Worm (Caenorhabditis elegans): ENCODE data around the gene aexr-1.

The aexr-1 gene

DNA sequence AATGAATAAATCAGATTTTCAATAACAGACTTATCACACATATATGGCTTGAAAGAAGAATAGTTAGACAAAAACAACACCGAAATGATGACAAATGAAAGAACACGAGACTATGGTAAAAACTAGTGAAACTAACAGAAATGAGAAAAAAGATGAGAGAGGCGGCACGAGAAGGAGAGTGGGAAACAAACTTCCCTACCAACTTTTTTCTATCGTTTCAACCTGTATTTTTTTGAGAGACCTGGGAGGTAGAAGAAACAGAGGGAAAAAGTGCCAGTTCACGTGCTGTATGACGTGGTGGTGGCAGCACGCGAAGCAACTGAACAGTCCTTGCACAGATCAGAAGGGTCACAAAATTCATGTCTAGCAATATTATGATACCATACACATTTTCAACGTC, 7.7 kb upstream of the aexr-1 start (continued):
- TF ChIP-seq nhr-71 (tag; optimal IDR thresholded peaks at IDR 0.05): peak; percentile 84
- no peak for TF ChIP-seq unc-86 (tag; optimal IDR thresholded peaks at IDR 0.05)
- TF ChIP-seq mef-2 (tag; optimal IDR thresholded peaks at IDR 0.05): no peak

- TF ChIP-seq ztf-4 (tag; optimal IDR thresholded peaks at IDR 0.05): no peak
- TF ChIP-seq hlh-17 (GFP tag; optimal IDR thresholded peaks at IDR 0.05; ENCODE audit: borderline replicate concordance): no peak
- no peak for TF ChIP-seq nhr-12 (tag; optimal IDR thresholded peaks at IDR 0.05)
- no peak for TF ChIP-seq elt-2 (tag; optimal IDR thresholded peaks at IDR 0.05)
- peak; percentile 25 for TF ChIP-seq snu-23 (GFP tag; optimal IDR thresholded peaks at IDR 0.05)
- no peak for TF ChIP-seq rnt-1 (tag; optimal IDR thresholded peaks at IDR 0.05)
- TF ChIP-seq nhr-85 (tag): peak; percentile 66
- no peak for TF ChIP-seq sup-37 (GFP tag; optimal IDR thresholded peaks at IDR 0.05)
- TF ChIP-seq lin-35 (GFP tag; optimal IDR thresholded peaks at IDR 0.05): no peak
- peak; percentile 66 for TF ChIP-seq lin-14 (GFP tag; optimal IDR thresholded peaks at IDR 0.05)
- no peak for TF ChIP-seq jun-1 (tag; optimal IDR thresholded peaks at IDR 0.05)
- no peak for TF ChIP-seq hpl-2 (GFP tag; optimal IDR thresholded peaks at IDR 0.05)
- TF ChIP-seq isw-1 (GFP tag; IDR thresholded peaks at IDR 0.05): no peak
- no peak for TF ChIP-seq hlh-4 (tag; optimal IDR thresholded peaks at IDR 0.05)
- TF ChIP-seq ceh-88 (GFP tag; IDR thresholded peaks at IDR 0.05): peak; percentile 17; the same call in 1 of the 2 replicates
- no peak for TF ChIP-seq nhr-11 (tag; optimal IDR thresholded peaks at IDR 0.05)
- no peak for TF ChIP-seq F16B12.6 (tag; optimal IDR thresholded peaks at IDR 0.05)
- peak; percentile 51 for TF ChIP-seq fkh-8 (tag; optimal IDR thresholded peaks at IDR 0.05)
- no peak for TF ChIP-seq aly-2 (tag; optimal IDR thresholded peaks at IDR 0.05)
- no peak for TF ChIP-seq unc-98 (GFP tag; IDR thresholded peaks at IDR 0.05)
- TF ChIP-seq nhr-47 (tag; optimal IDR thresholded peaks at IDR 0.05): peak; percentile 50
- no peak for TF ChIP-seq sox-4 (tag; optimal IDR thresholded peaks at IDR 0.05)
- TF ChIP-seq sptf-1 (tag; optimal IDR thresholded peaks at IDR 0.05): no peak
- no peak for TF ChIP-seq dpl-1 (GFP tag; optimal IDR thresholded peaks at IDR 0.05)
- TF ChIP-seq swsn-7 (tag; optimal IDR thresholded peaks at IDR 0.05): peak; percentile 29
- TF ChIP-seq ceh-82 (tag; optimal IDR thresholded peaks at IDR 0.05): no peak
- TF ChIP-seq ztf-11 (tag; optimal IDR thresholded peaks at IDR 0.05): no peak
- peak; percentile 33 for TF ChIP-seq skn-1 (tag; optimal IDR thresholded peaks at IDR 0.05)
- no peak for TF ChIP-seq ama-1 (optimal IDR thresholded peaks at IDR 0.05)
- no peak for TF ChIP-seq egl-13 (tag; optimal IDR thresholded peaks at IDR 0.05)
- TF ChIP-seq unc-30 (tag; optimal IDR thresholded peaks at IDR 0.05): no peak
- no peak for TF ChIP-seq zag-1 (tag; optimal IDR thresholded peaks at IDR 0.05)
- no peak for TF ChIP-seq fkh-10 (GFP tag; optimal IDR thresholded peaks at IDR 0.05)
- TF ChIP-seq nhr-20 (tag; optimal IDR thresholded peaks at IDR 0.05): peak; percentile 45
- TF ChIP-seq ceh-63 (GFP tag; optimal IDR thresholded peaks at IDR 0.05): no peak
- no peak for TF ChIP-seq ceh-90 (tag; optimal IDR thresholded peaks at IDR 0.05)
- no peak for TF ChIP-seq C34B4.2 (tag; optimal IDR thresholded peaks at IDR 0.05)
- no peak for TF ChIP-seq unc-62 (GFP tag; optimal IDR thresholded peaks at IDR 0.05)
- no peak for TF ChIP-seq pax-3 (tag; optimal IDR thresholded peaks at IDR 0.05)
- no peak for TF ChIP-seq lir-3 (tag; optimal IDR thresholded peaks at IDR 0.05; ENCODE audit: poor library complexity)
- no peak for TF ChIP-seq pag-3 (tag; optimal IDR thresholded peaks at IDR 0.05; ENCODE audit: borderline replicate concordance, insufficient read depth)
- TF ChIP-seq xbp-1 (tag; optimal IDR thresholded peaks at IDR 0.05): no peak
- no peak for TF ChIP-seq zip-4 (GFP tag; optimal IDR thresholded peaks at IDR 0.05)
- no peak for TF ChIP-seq nhr-77 (tag; optimal IDR thresholded peaks at IDR 0.05)
- no peak for TF ChIP-seq unc-86 (tag; optimal IDR thresholded peaks at IDR 0.05)
- no peak for TF ChIP-seq nhr-76 (tag; optimal IDR thresholded peaks at IDR 0.05)
- TF ChIP-seq irx-1 (tag; optimal IDR thresholded peaks at IDR 0.05): no peak
- no peak for TF ChIP-seq nhr-28 (tag; optimal IDR thresholded peaks at IDR 0.05)
- TF ChIP-seq snpc-4 (tag; optimal IDR thresholded peaks at IDR 0.05): no peak
- TF ChIP-seq mdl-1 (tag; optimal IDR thresholded peaks at IDR 0.05): no peak
Measured at ce11 chrX:6641509-6641908, 6.4 kb upstream of the aexr-1 start.
